In the genomic region with DNA sequence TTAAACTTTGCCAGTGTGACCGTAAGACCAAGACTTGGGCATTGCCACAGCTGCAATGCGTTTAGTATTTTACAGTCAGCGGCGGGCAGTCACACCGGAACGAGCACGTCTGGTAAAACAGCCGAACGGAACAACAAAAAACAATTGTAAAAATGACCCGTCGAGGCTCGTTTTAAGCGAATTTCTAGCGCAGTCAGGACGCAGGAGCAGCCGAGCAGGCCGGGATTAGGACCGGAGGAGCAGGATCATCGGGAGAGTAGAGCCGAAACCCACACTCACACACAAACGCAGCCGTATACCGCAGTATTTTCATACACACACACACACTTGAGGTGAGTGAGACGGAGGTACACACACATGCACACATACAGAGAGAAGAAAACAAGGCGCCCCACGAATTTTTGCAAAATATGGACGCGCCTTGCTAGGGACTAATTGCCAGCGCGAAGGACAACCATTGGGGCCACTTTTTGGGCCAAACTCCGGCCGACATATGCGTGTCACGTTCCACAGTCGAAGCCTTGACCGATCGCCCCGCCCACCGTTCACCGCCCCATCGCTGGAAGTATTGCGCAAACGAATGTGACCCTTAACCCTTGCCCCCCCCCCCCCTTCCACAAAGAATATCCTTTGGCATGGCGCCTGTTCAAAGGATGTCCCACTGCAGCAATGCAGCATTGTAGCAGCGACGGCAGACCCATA, we compare ENCODE assay signal across 5 fruit fly cellular contexts.
TF ChIP-seq lines count a peak whose summit lies in the region.

A gene (plus strand): TSS at position 71 of the 702 bp plus-strand sequence.

- no peak for TF ChIP-seq CTCF in whole organism, embryonic (GFP tag; optimal IDR thresholded peaks at IDR 0.05; lab: Kevin White, UChicago)

TF ChIP-seq in whole organism, adult, 20 proteins besides CTCF, POLR2A, EP300 and RAD21:
- TF ChIP-seq toe (GFP tag; optimal IDR thresholded peaks at IDR 0.05; lab: Kevin White, UChicago) (no peak), kay (GFP tag; lab: Kevin White, UChicago; ENCODE audit: borderline replicate concordance) (no peak), CG1620 (GFP tag; optimal IDR thresholded peaks at IDR 0.05; lab: Kevin White, UChicago) (peak; percentile 18), Mnt (GFP tag; optimal IDR thresholded peaks at IDR 0.05; lab: Kevin White, UChicago) (peak; percentile 56), bab1 (GFP tag; optimal IDR thresholded peaks at IDR 0.05; lab: Kevin White, UChicago) (peak; percentile 23), ovo (GFP tag; optimal IDR thresholded peaks at IDR 0.05; lab: Kevin White, UChicago) (no peak)

TF ChIP-seq in whole organism, embryonic, 481 proteins besides CTCF, POLR2A, EP300 and RAD21 (continues in another document):
- TF ChIP-seq zf30C (GFP tag; optimal IDR thresholded peaks at IDR 0.05; lab: Kevin White, UChicago) (peak; percentile 63), CG4360 (GFP tag; IDR thresholded peaks at IDR 0.05; lab: Robert Waterston, UW) (peak; percentile 44), Bgb (GFP tag; IDR thresholded peaks at IDR 0.05; lab: Robert Waterston, UW; ENCODE audit: partially characterized antibody) (peak; percentile 41; the same call in 1 of the 2 replicates), psq (GFP tag; optimal IDR thresholded peaks at IDR 0.05; lab: Kevin White, UChicago) (no peak), fd64A (GFP tag; optimal IDR thresholded peaks at IDR 0.05; lab: Kevin White, UChicago) (no peak), nmo (GFP tag; optimal IDR thresholded peaks at IDR 0.05; lab: Kevin White, UChicago) (peak; percentile 0), MBD-R2 (GFP tag; IDR thresholded peaks at IDR 0.05; lab: Robert Waterston, UW) (peak; percentile 58), Fer1 (GFP tag; optimal IDR thresholded peaks at IDR 0.05; lab: Kevin White, UChicago) (peak; percentile 58), CG3847 (GFP tag; IDR thresholded peaks at IDR 0.05; lab: Robert Waterston, UW) (peak; percentile 16; the same call in 1 of the 2 replicates), CG34376 (GFP tag; optimal IDR thresholded peaks at IDR 0.05; lab: Kevin White, UChicago) (peak; percentile 36), CG9797 (GFP tag; optimal IDR thresholded peaks at IDR 0.05; lab: Kevin White, UChicago) (peak; percentile 74), slbo (GFP tag; IDR thresholded peaks at IDR 0.05; lab: Robert Waterston, UW) (peak; percentile 25; the same call in 1 of the 2 replicates), HmgD (GFP tag; optimal IDR thresholded peaks at IDR 0.05; lab: Kevin White, UChicago) (peak; percentile 66), dysf (GFP tag; IDR thresholded peaks at IDR 0.05; lab: Robert Waterston, UW) (0 out of 3 replicates have a peak, but pooled peaks have one; percentile 6), pfk (GFP tag; optimal IDR thresholded peaks at IDR 0.05; lab: Kevin White, UChicago) (no peak), CG34422 (GFP tag; IDR thresholded peaks at IDR 0.05; lab: Robert Waterston, UW) (peak; percentile 84; the same call in 2 of the 3 replicates), seq (GFP tag; IDR thresholded peaks at IDR 0.05; lab: Robert Waterston, UW) (0 out of 2 replicates have a peak, but pooled peaks have one; percentile 17)

TF ChIP-seq in whole organism, prepupa, 60 proteins besides CTCF, POLR2A, EP300 and RAD21:
- TF ChIP-seq Sox14 (GFP tag; optimal IDR thresholded peaks at IDR 0.05; lab: Kevin White, UChicago) (peak; percentile 26), CG6808 (GFP tag; optimal IDR thresholded peaks at IDR 0.05; lab: Kevin White, UChicago) (peak; percentile 38), fkh (GFP tag; optimal IDR thresholded peaks at IDR 0.05; lab: Kevin White, UChicago) (no peak), Eip93F (GFP tag; optimal IDR thresholded peaks at IDR 0.05; lab: Kevin White, UChicago) (no peak), CG6854 (GFP tag; optimal IDR thresholded peaks at IDR 0.05; lab: Kevin White, UChicago) (peak; percentile 14), net (GFP tag; optimal IDR thresholded peaks at IDR 0.05; lab: Kevin White, UChicago) (peak; percentile 27), Ets21C (GFP tag; optimal IDR thresholded peaks at IDR 0.05; lab: Kevin White, UChicago) (no peak), Met (GFP tag; optimal IDR thresholded peaks at IDR 0.05; lab: Kevin White, UChicago) (no peak), Eip78C (GFP tag; lab: Kevin White, UChicago) (peak; percentile 54), topi (GFP tag; optimal IDR thresholded peaks at IDR 0.05; lab: Kevin White, UChicago) (no peak), ss (GFP tag; optimal IDR thresholded peaks at IDR 0.05; lab: Kevin White, UChicago) (peak; percentile 43 to 53), CG8632 (GFP tag; optimal IDR thresholded peaks at IDR 0.05; lab: Kevin White, UChicago) (no peak), achi (GFP tag; optimal IDR thresholded peaks at IDR 0.05; lab: Kevin White, UChicago) (no peak), CG1621 (tag; optimal IDR thresholded peaks at IDR 0.05; lab: Kevin White, UChicago) (peak; percentile 33), CG4318 (GFP tag; optimal IDR thresholded peaks at IDR 0.05; lab: Kevin White, UChicago) (no peak), vri (GFP tag; optimal IDR thresholded peaks at IDR 0.05; lab: Kevin White, UChicago) (peak; percentile 51), Blimp-1 (GFP tag; optimal IDR thresholded peaks at IDR 0.05; lab: Kevin White, UChicago) (no peak), CG8119 (GFP tag; IDR thresholded peaks at IDR 0.05; lab: Robert Waterston, UW) (0 out of 3 replicates have a peak, but pooled peaks have one; percentile 38), CG11762 (GFP tag; optimal IDR thresholded peaks at IDR 0.05; lab: Kevin White, UChicago; ENCODE audit: insufficient read depth) (no peak), Hr39 (GFP tag; optimal IDR thresholded peaks at IDR 0.05; lab: Kevin White, UChicago) (no peak)

TF ChIP-seq in whole organism, pupa, 21 proteins besides CTCF, POLR2A, EP300 and RAD21:
- no peak for TF ChIP-seq rn (GFP tag; IDR thresholded peaks at IDR 0.05; lab: Robert Waterston, UW)
- no peak for TF ChIP-seq D1 (tag; optimal IDR thresholded peaks at IDR 0.05; lab: Kevin White, UChicago)
- no peak for TF ChIP-seq Ets98B (GFP tag; IDR thresholded peaks at IDR 0.05; lab: Robert Waterston, UW)
- TF ChIP-seq CG32121 (GFP tag; IDR thresholded peaks at IDR 0.05; lab: Robert Waterston, UW), result peak; percentile 47; the same call in 1 of the 2 replicates
- TF ChIP-seq CG34367 (tag; optimal IDR thresholded peaks at IDR 0.05; lab: Kevin White, UChicago), result no peak
- no peak for TF ChIP-seq CG9948 (tag; optimal IDR thresholded peaks at IDR 0.05; lab: Kevin White, UChicago)
- no peak for TF ChIP-seq Snoo (tag; optimal IDR thresholded peaks at IDR 0.05; lab: Kevin White, UChicago)
- TF ChIP-seq CG8159 (tag; optimal IDR thresholded peaks at IDR 0.05; lab: Kevin White, UChicago), result no peak
- peak; percentile 22 for TF ChIP-seq EcR (GFP tag; optimal IDR thresholded peaks at IDR 0.05; lab: Kevin White, UChicago)
- no peak for TF ChIP-seq CG8301 (tag; optimal IDR thresholded peaks at IDR 0.05; lab: Kevin White, UChicago)
- no peak for TF ChIP-seq Pif1A (GFP tag; optimal IDR thresholded peaks at IDR 0.05; lab: Kevin White, UChicago)
- TF ChIP-seq Pif1B (GFP tag; optimal IDR thresholded peaks at IDR 0.05; lab: Kevin White, UChicago), result no peak
- no peak for TF ChIP-seq CG10348 (GFP tag; IDR thresholded peaks at IDR 0.05; lab: Robert Waterston, UW)
- TF ChIP-seq CG13204 (GFP tag; optimal IDR thresholded peaks at IDR 0.05; lab: Kevin White, UChicago), result peak; percentile 25
- no peak for TF ChIP-seq CG15710 (tag; optimal IDR thresholded peaks at IDR 0.05; lab: Kevin White, UChicago)
- TF ChIP-seq fd96Ca (GFP tag; IDR thresholded peaks at IDR 0.05; lab: Robert Waterston, UW), result no peak
- peak; percentile 21 for TF ChIP-seq CG17806 (tag; optimal IDR thresholded peaks at IDR 0.05; lab: Kevin White, UChicago)
- no peak for TF ChIP-seq CG4496 (GFP tag; IDR thresholded peaks at IDR 0.05; lab: Robert Waterston, UW)
- TF ChIP-seq CG14655 (GFP tag; optimal IDR thresholded peaks at IDR 0.05; lab: Kevin White, UChicago), result no peak
- peak; percentile 3 for TF ChIP-seq gl (tag; optimal IDR thresholded peaks at IDR 0.05; lab: Kevin White, UChicago)

TF ChIP-seq in whole organism, wandering third instar larva, 38 proteins besides CTCF, POLR2A, EP300 and RAD21:
- TF ChIP-seq h (GFP tag; optimal IDR thresholded peaks at IDR 0.05; lab: Kevin White, UChicago) (peak; percentile 29), N (GFP tag; optimal IDR thresholded peaks at IDR 0.05; lab: Kevin White, UChicago) (peak; percentile 79), fru (GFP tag; optimal IDR thresholded peaks at IDR 0.05; lab: Kevin White, UChicago) (no peak), woc (GFP tag; optimal IDR thresholded peaks at IDR 0.05; lab: Kevin White, UChicago) (no peak), dmrt93B (GFP tag; optimal IDR thresholded peaks at IDR 0.05; lab: Kevin White, UChicago) (no peak), GATAd (GFP tag; optimal IDR thresholded peaks at IDR 0.05; lab: Kevin White, UChicago) (no peak), HLH106 (tag; optimal IDR thresholded peaks at IDR 0.05; lab: Kevin White, UChicago) (no peak), Hr78 (GFP tag; optimal IDR thresholded peaks at IDR 0.05; lab: Kevin White, UChicago) (peak; percentile 70), Rel (GFP tag; optimal IDR thresholded peaks at IDR 0.05; lab: Kevin White, UChicago) (no peak), Rel (tag; optimal IDR thresholded peaks at IDR 0.05; lab: Kevin White, UChicago) (peak; percentile 14), Sp1 (GFP tag; optimal IDR thresholded peaks at IDR 0.05; lab: Kevin White, UChicago) (peak; percentile 6), rgr (GFP tag; optimal IDR thresholded peaks at IDR 0.05; lab: Kevin White, UChicago) (peak; percentile 24)
